Fruit fly (Drosophila melanogaster): ENCODE results near the gene Vha100-4.

Gene Vha100-4

DNA sequence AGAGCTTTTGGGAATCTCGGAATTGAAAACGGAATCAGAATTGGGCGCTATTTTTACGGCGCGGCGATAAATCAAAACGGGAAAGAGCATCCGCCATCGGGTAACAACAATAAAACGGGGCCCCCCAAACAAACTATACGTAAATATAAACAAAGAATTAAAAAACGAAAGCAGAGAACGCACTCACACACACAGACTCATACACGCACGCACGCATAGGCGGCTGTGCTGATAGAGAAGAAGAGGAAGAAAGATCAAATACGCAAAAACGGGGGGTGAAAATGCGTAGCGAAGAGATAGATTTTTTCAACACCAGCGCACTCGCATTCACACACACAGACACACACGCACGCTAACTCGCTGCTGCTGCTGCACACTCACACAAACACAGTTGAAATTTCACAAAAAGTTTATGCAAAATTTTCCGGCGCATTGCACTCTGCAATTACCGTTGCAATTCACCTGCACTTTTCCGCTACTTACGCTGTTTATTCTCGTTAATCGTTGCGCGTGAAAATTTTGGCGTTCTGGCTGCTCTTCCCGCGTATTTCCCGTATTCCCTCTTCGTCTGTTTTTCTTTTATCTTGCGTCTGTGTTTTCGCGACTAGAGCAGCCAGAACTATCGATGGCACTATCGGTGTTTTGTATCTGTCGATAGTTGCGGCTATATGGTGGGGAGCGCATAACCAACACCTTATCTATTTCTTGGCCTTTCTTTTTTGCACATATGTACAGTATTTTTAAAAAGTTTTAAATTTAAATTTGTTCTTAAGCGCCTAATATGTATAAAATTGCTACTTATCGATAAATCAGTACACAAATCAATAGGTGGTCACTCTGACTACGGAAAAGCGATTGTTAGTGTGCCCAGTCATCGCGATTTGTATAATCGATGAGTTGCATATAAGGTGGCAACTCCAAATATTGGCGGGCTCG, 22.9 kb upstream of the Vha100-4 start, which contains the start of gene CG31122 (continued):
- no peak for TF ChIP-seq CG15011 (GFP tag; optimal IDR thresholded peaks at IDR 0.05)
- TF ChIP-seq ttk (GFP tag; IDR thresholded peaks at IDR 0.05): peak; percentile 32; the same call in 1 of the 2 replicates
- TF ChIP-seq jumu (GFP tag; optimal IDR thresholded peaks at IDR 0.05): peak; percentile 52
- peak; percentile 77 for TF ChIP-seq onecut (GFP tag; IDR thresholded peaks at IDR 0.05)
- no peak for TF ChIP-seq gsb (GFP tag; IDR thresholded peaks at IDR 0.05)
- TF ChIP-seq lbe (GFP tag; optimal IDR thresholded peaks at IDR 0.05): peak; percentile 31
- TF ChIP-seq CG16815 (GFP tag; optimal IDR thresholded peaks at IDR 0.05): no peak
- no peak for TF ChIP-seq cato (GFP tag; optimal IDR thresholded peaks at IDR 0.05; ENCODE audit: borderline replicate concordance)
- TF ChIP-seq CG1529 (GFP tag; optimal IDR thresholded peaks at IDR 0.05): no peak
- TF ChIP-seq Spps (tag; optimal IDR thresholded peaks at IDR 0.05): no peak
- TF ChIP-seq CG10431 (GFP tag; optimal IDR thresholded peaks at IDR 0.05): peak; percentile 28
- TF ChIP-seq Usf (GFP tag; optimal IDR thresholded peaks at IDR 0.05): no peak
- TF ChIP-seq E2f2 (GFP tag; IDR thresholded peaks at IDR 0.05): peak; percentile 91
- peak; percentile 55 for TF ChIP-seq Atf3 (GFP tag; optimal IDR thresholded peaks at IDR 0.05)
- no peak for TF ChIP-seq pnt (GFP tag; optimal IDR thresholded peaks at IDR 0.05)
- TF ChIP-seq h (optimal IDR thresholded peaks at IDR 0.05): no peak
- no peak for TF ChIP-seq ase (GFP tag; IDR thresholded peaks at IDR 0.05)
- peak; percentile 50; the same call in 1 of the 2 replicates for TF ChIP-seq al (GFP tag; IDR thresholded peaks at IDR 0.05)
- peak; percentile 2 for TF ChIP-seq CG5245 (GFP tag; optimal IDR thresholded peaks at IDR 0.05)
- peak in 1 of 2 experiments; percentile 28 for TF ChIP-seq bsh (GFP tag; optimal IDR thresholded peaks at IDR 0.05)
- no peak for TF ChIP-seq Taf1 (GFP tag; IDR thresholded peaks at IDR 0.05)
- TF ChIP-seq sens (GFP tag): peak; percentile 95
- TF ChIP-seq zfh1 (GFP tag; IDR thresholded peaks at IDR 0.05): 0 out of 3 replicates have a peak, but pooled peaks have one; percentile 12
- TF ChIP-seq cad (GFP tag; optimal IDR thresholded peaks at IDR 0.05): no peak
- TF ChIP-seq CG34224 (GFP tag; IDR thresholded peaks at IDR 0.05; ENCODE audit: partially characterized antibody): peak; percentile 95
- TF ChIP-seq croc (GFP tag; conservative IDR thresholded peaks at IDR 0.05): no peak
- no peak for TF ChIP-seq CG30431 (GFP tag; optimal IDR thresholded peaks at IDR 0.05)
- TF ChIP-seq maf-S (GFP tag; optimal IDR thresholded peaks at IDR 0.05): peak; percentile 32
- TF ChIP-seq Kr (GFP tag; optimal IDR thresholded peaks at IDR 0.05): no peak
- 0 out of 2 replicates have a peak, but pooled peaks have one; percentile 37 for TF ChIP-seq Xrp1 (GFP tag; IDR thresholded peaks at IDR 0.05)
- TF ChIP-seq CG8089 (GFP tag; optimal IDR thresholded peaks at IDR 0.05): no peak
- peak; percentile 7 for TF ChIP-seq D19B (GFP tag; optimal IDR thresholded peaks at IDR 0.05)
- peak; percentile 43 for TF ChIP-seq Hr3 (GFP tag; optimal IDR thresholded peaks at IDR 0.05)
- TF ChIP-seq CG6683 (GFP tag; optimal IDR thresholded peaks at IDR 0.05): no peak
- peak; percentile 14; the same call in 1 of the 2 replicates for TF ChIP-seq sob (GFP tag; IDR thresholded peaks at IDR 0.05)
- TF ChIP-seq CG14710 (tag; optimal IDR thresholded peaks at IDR 0.05): peak; percentile 84
- TF ChIP-seq Hmr (GFP tag; optimal IDR thresholded peaks at IDR 0.05): peak; percentile 3
- TF ChIP-seq CG9437 (GFP tag; optimal IDR thresholded peaks at IDR 0.05): no peak
- peak; percentile 36; the same call in 1 of the 2 replicates for TF ChIP-seq CG31441 (GFP tag; IDR thresholded peaks at IDR 0.05)
- TF ChIP-seq dimm (GFP tag; IDR thresholded peaks at IDR 0.05): no peak
- TF ChIP-seq az2 (GFP tag; optimal IDR thresholded peaks at IDR 0.05): peak; percentile 16
- TF ChIP-seq pho (GFP tag; optimal IDR thresholded peaks at IDR 0.05): peak; percentile 62
- TF ChIP-seq CG6765 (GFP tag; optimal IDR thresholded peaks at IDR 0.05): no peak
- no peak for TF ChIP-seq btn (GFP tag; optimal IDR thresholded peaks at IDR 0.05)
- peak; percentile 63 for TF ChIP-seq seq (GFP tag; IDR thresholded peaks at IDR 0.05)
- peak; percentile 44 for TF ChIP-seq dmrt11E (tag; optimal IDR thresholded peaks at IDR 0.05)
- TF ChIP-seq bcd (GFP tag; optimal IDR thresholded peaks at IDR 0.05): peak; percentile 36
- peak; percentile 99 for TF ChIP-seq sna (GFP tag; IDR thresholded peaks at IDR 0.05; ENCODE audit: partially characterized antibody)

All from whole organism, embryonic.